Fruit fly (Drosophila melanogaster): ENCODE results near the gene Set.

Set gene

DNA sequence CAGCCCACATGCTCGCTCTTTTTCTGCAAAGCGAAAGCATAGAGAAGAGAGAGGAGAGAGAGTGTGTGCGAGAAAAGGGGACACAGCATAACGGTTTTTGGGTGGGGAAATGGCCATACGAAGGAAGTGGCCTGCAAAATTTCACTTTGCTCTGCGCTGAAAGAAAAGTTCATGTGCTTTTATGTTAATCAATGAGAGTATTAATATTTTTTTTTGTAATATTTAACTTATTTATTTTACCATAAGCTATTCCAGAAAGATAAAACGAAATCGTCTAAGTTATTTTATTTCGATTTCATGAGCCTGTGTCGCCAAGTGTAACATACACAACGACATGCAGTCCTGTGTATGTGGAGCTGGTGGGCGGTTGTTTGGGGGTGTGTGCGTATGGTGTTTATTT is 12.9 kb upstream of the Set start (continued):
- TF ChIP-seq CG9817 (tag; optimal IDR thresholded peaks at IDR 0.05) (peak; percentile 69), chif (GFP tag; optimal IDR thresholded peaks at IDR 0.05) (no peak), CG6765 (GFP tag; optimal IDR thresholded peaks at IDR 0.05) (peak; percentile 47), so (GFP tag; IDR thresholded peaks at IDR 0.05) (peak; percentile 73; the same call in 1 of the 3 replicates), Sox100B (GFP tag; optimal IDR thresholded peaks at IDR 0.05) (no peak), CG1792 (GFP tag; optimal IDR thresholded peaks at IDR 0.05) (no peak), CG18262 (tag; optimal IDR thresholded peaks at IDR 0.05) (no peak), br (optimal IDR thresholded peaks at IDR 0.05) (no peak), grau (tag; optimal IDR thresholded peaks at IDR 0.05) (peak; percentile 75), danr (GFP tag; IDR thresholded peaks at IDR 0.05) (peak; percentile 32; the same call in 1 of the 2 replicates), Sry-δ (GFP tag; optimal IDR thresholded peaks at IDR 0.05) (no peak), twi (tag; optimal IDR thresholded peaks at IDR 0.05) (no peak), shn (GFP tag; optimal IDR thresholded peaks at IDR 0.05) (no peak), ara (GFP tag; IDR thresholded peaks at IDR 0.05) (peak; percentile 52), CG8281 (tag; optimal IDR thresholded peaks at IDR 0.05) (no peak), ac (GFP tag; optimal IDR thresholded peaks at IDR 0.05) (no peak), CG11456 (GFP tag; IDR thresholded peaks at IDR 0.05) (peak; percentile 68; the same call in 1 of the 3 replicates), Gsc (GFP tag; IDR thresholded peaks at IDR 0.05) (no peak), CG8089 (GFP tag; optimal IDR thresholded peaks at IDR 0.05) (no peak), cad (GFP tag; optimal IDR thresholded peaks at IDR 0.05) (no peak), pita (GFP tag; optimal IDR thresholded peaks at IDR 0.05) (no peak), jing (GFP tag; optimal IDR thresholded peaks at IDR 0.05) (no peak), CG17328 (GFP tag; IDR thresholded peaks at IDR 0.05) (peak; percentile 76), Xbp1 (GFP tag; optimal IDR thresholded peaks at IDR 0.05) (no peak), CG10147 (GFP tag; optimal IDR thresholded peaks at IDR 0.05) (no peak), Dref (GFP tag; IDR thresholded peaks at IDR 0.05) (no peak), CG6854 (GFP tag; optimal IDR thresholded peaks at IDR 0.05) (peak; percentile 59), HmgD (GFP tag; optimal IDR thresholded peaks at IDR 0.05) (no peak), Camta (GFP tag; optimal IDR thresholded peaks at IDR 0.05) (no peak), CG13775 (GFP tag; optimal IDR thresholded peaks at IDR 0.05) (peak; percentile 66), ind (GFP tag; optimal IDR thresholded peaks at IDR 0.05) (peak; percentile 58), D (optimal IDR thresholded peaks at IDR 0.05) (no peak), D (GFP tag; optimal IDR thresholded peaks at IDR 0.05) (peak; percentile 35), CG12744 (GFP tag; optimal IDR thresholded peaks at IDR 0.05) (no peak), CG14965 (GFP tag; optimal IDR thresholded peaks at IDR 0.05; ENCODE audit: borderline replicate concordance) (no peak), CG6272 (GFP tag; IDR thresholded peaks at IDR 0.05) (peak; percentile 53), amos (GFP tag; IDR thresholded peaks at IDR 0.05; ENCODE audit: partially characterized antibody) (no peak), aop (GFP tag; IDR thresholded peaks at IDR 0.05) (no peak), mld (GFP tag; IDR thresholded peaks at IDR 0.05; ENCODE audit: partially characterized antibody) (no peak), CG10209 (GFP tag; optimal IDR thresholded peaks at IDR 0.05) (no peak), CG18599 (GFP tag; optimal IDR thresholded peaks at IDR 0.05) (peak; percentile 94), Nf-YA (GFP tag; IDR thresholded peaks at IDR 0.05) (no peak), CG1602 (GFP tag; optimal IDR thresholded peaks at IDR 0.05) (no peak), CG14710 (tag; optimal IDR thresholded peaks at IDR 0.05) (no peak), CG7271 (tag; optimal IDR thresholded peaks at IDR 0.05) (no peak), CG2202 (tag; optimal IDR thresholded peaks at IDR 0.05) (no peak), Adf1 (GFP tag; IDR thresholded peaks at IDR 0.05) (peak; percentile 59; the same call in 1 of the 2 replicates), CG31224 (GFP tag; IDR thresholded peaks at IDR 0.05) (peak; percentile 60), Hr3 (GFP tag; optimal IDR thresholded peaks at IDR 0.05) (peak; percentile 62), seq (GFP tag; IDR thresholded peaks at IDR 0.05) (peak; percentile 74), repo (GFP tag; optimal IDR thresholded peaks at IDR 0.05) (no peak), CG10274 (GFP tag; optimal IDR thresholded peaks at IDR 0.05) (no peak), Six4 (GFP tag; optimal IDR thresholded peaks at IDR 0.05) (no peak)

Data from whole organism, embryonic.